Fruit fly (Drosophila melanogaster) whole organism, prepupa: Measurements from ENCODE around the gene Tsp86D.
A peak's percentile ranks its signal among the peaks of the same experiment; 100 is the strongest.

Source experiments
- Blimp-1 ChIP-seq: fragments of 200-800 bp; sonication (Bioruptor generic); optimal IDR thresholded peaks from 3 replicates; lab custom pipeline; 2017; ENCODE audit warnings: missing biosample characterization, missing genetic modification characterization, mild to moderate bottlenecking, moderate library complexity, missing genetic modification reagents
- CG10631 ChIP-seq: fragments of 200-800 bp; sonication (Bioruptor generic); optimal IDR thresholded peaks from 2 replicates; lab custom pipeline; 2016; ENCODE audit warnings: missing biosample characterization, missing genetic modification characterization
- CG11294 ChIP-seq: fragments of 200-800 bp; sonication (Bioruptor generic); IDR thresholded peaks from 2 replicates; pipeline ENCODE4 v1.3.6; 2022; ENCODE audit warnings: missing biosample characterization, missing genetic modification characterization
- CG11762 ChIP-seq: fragments of 200-800 bp; sonication (Bioruptor generic); optimal IDR thresholded peaks from 3 replicates; lab custom pipeline; 2016; ENCODE audit warnings: missing biosample characterization, missing genetic modification characterization; ENCODE audit not compliant: insufficient read depth
- CG15336 ChIP-seq: fragments of 200-800 bp; sonication (Bioruptor generic); IDR thresholded peaks from 2 replicates; pipeline ENCODE4 v1.3.6; 2022; ENCODE audit warnings: missing biosample characterization, missing genetic modification characterization
- CG1621 ChIP-seq: fragments of 200-800 bp; sonication (Bioruptor generic); optimal IDR thresholded peaks from 3 replicates; lab custom pipeline; 2018; ENCODE audit warnings: missing biosample characterization, mild to moderate bottlenecking, missing genetic modification characterization
- CG16779 ChIP-seq: fragments of 200-800 bp; sonication (Bioruptor generic); optimal IDR thresholded peaks from 3 replicates; lab custom pipeline; 2017; ENCODE audit warnings: missing biosample characterization, mild to moderate bottlenecking, missing genetic modification characterization
- CG3032 ChIP-seq: fragments of 200-800 bp; optimal IDR thresholded peaks from 2 replicates; lab custom pipeline; 2019; ENCODE audit warnings: missing biosample characterization, mild to moderate bottlenecking, missing genetic modification characterization, moderate library complexity
- CG31627 ChIP-seq: fragments of 200-800 bp; sonication (Bioruptor generic); optimal IDR thresholded peaks from 3 replicates; lab custom pipeline; 2016; ENCODE audit warnings: missing biosample characterization, missing genetic modification characterization
- CG32006 ChIP-seq: fragments of 200-800 bp; sonication (Bioruptor generic); optimal IDR thresholded peaks from 3 replicates; lab custom pipeline; 2017; ENCODE audit warnings: missing biosample characterization, mild to moderate bottlenecking, missing genetic modification characterization
- CG3919 ChIP-seq: fragments of 200-800 bp; sonication (Bioruptor generic); optimal IDR thresholded peaks from 3 replicates; lab custom pipeline; 2016; ENCODE audit warnings: missing biosample characterization, missing genetic modification characterization
- CG4318 ChIP-seq: fragments of 200-800 bp; sonication (Bioruptor generic); optimal IDR thresholded peaks from 3 replicates; lab custom pipeline; 2017; ENCODE audit warnings: missing biosample characterization, mild to moderate bottlenecking, missing genetic modification characterization
- CG6163 ChIP-seq: fragments of 200-800 bp; sonication (Bioruptor generic); IDR thresholded peaks from 3 replicates; pipeline ENCODE4 v1.3.6; 2022; ENCODE audit warnings: missing biosample characterization, missing genetic modification characterization
- CG6792 ChIP-seq: fragments of 200-800 bp; sonication (Bioruptor generic); optimal IDR thresholded peaks from 3 replicates; lab custom pipeline; 2016; ENCODE audit warnings: missing biosample characterization, missing genetic modification characterization
- CG6808 ChIP-seq: fragments of 200-800 bp; sonication (Bioruptor generic); optimal IDR thresholded peaks from 3 replicates; lab custom pipeline; 2017; ENCODE audit warnings: missing biosample characterization, missing genetic modification characterization, mild to moderate bottlenecking, moderate library complexity, missing genetic modification reagents
- CG7368 ChIP-seq: fragments of 200-800 bp; sonication (Bioruptor generic); optimal IDR thresholded peaks from 3 replicates; lab custom pipeline; 2016; ENCODE audit warnings: missing biosample characterization, missing genetic modification characterization
- CG8119 ChIP-seq: fragments of 200-800 bp; sonication (Bioruptor generic); IDR thresholded peaks from 3 replicates; pipeline ENCODE4 v1.3.6; 2022; ENCODE audit warnings: missing biosample characterization, missing genetic modification characterization
- CG8319 ChIP-seq: fragments of 200-800 bp; sonication (Bioruptor generic); optimal IDR thresholded peaks from 3 replicates; lab custom pipeline; 2016; ENCODE audit warnings: missing biosample characterization, missing genetic modification characterization
- CG8632 ChIP-seq: fragments of 200-800 bp; sonication (Bioruptor generic); optimal IDR thresholded peaks from 3 replicates; lab custom pipeline; 2016; ENCODE audit warnings: missing biosample characterization, missing genetic modification characterization
- CG9139 ChIP-seq: fragments of 200-800 bp; sonication (Bioruptor generic); optimal IDR thresholded peaks from 3 replicates; lab custom pipeline; 2017; ENCODE audit warnings: missing biosample characterization, mild to moderate bottlenecking, missing genetic modification characterization
- Eip75B ChIP-seq: fragments of 200-800 bp; sonication (Bioruptor generic); optimal IDR thresholded peaks from 3 replicates; lab custom pipeline; 2016; ENCODE audit warnings: missing biosample characterization, missing genetic modification characterization
- Eip78C ChIP-seq: fragments of 200-800 bp; sonication (Bioruptor generic); peaks from one replicate; lab custom pipeline; 2016; ENCODE audit warnings: missing biosample characterization, missing genetic modification characterization
- Eip93F ChIP-seq: fragments of 200-800 bp; sonication (Bioruptor generic); optimal IDR thresholded peaks from 2 replicates; lab custom pipeline; 2016; ENCODE audit warnings: missing biosample characterization, mild to moderate bottlenecking, missing genetic modification characterization
- Ets96B ChIP-seq: fragments of 200-800 bp; optimal IDR thresholded peaks from 2 replicates; lab custom pipeline; 2019; ENCODE audit warnings: missing biosample characterization, mild to moderate bottlenecking, missing genetic modification characterization, moderate library complexity
- Hr4 ChIP-seq: fragments of 200-800 bp; sonication (Bioruptor generic); optimal IDR thresholded peaks from 3 replicates; lab custom pipeline; 2016; ENCODE audit warnings: missing biosample characterization, missing genetic modification characterization
- Lpt ChIP-seq: fragments of 200-800 bp; sonication (Bioruptor generic); optimal IDR thresholded peaks from 3 replicates; lab custom pipeline; 2016; ENCODE audit warnings: missing biosample characterization, missing genetic modification characterization
- OdsH ChIP-seq: fragments of 200-800 bp; sonication (Bioruptor generic); optimal IDR thresholded peaks from 3 replicates; lab custom pipeline; 2016; ENCODE audit warnings: missing biosample characterization, missing genetic modification characterization
- Sox102F ChIP-seq: fragments of 200-800 bp; sonication (Bioruptor generic); optimal IDR thresholded peaks from 2 replicates; lab custom pipeline; 2016; ENCODE audit warnings: missing biosample characterization, mild to moderate bottlenecking, missing genetic modification characterization
- Sox14 ChIP-seq: fragments of 200-800 bp; sonication (Bioruptor generic); optimal IDR thresholded peaks from 3 replicates; lab custom pipeline; 2016; ENCODE audit warnings: missing biosample characterization, missing genetic modification characterization
- Sox15 ChIP-seq: fragments of 200-800 bp; sonication (Bioruptor generic); optimal IDR thresholded peaks from 3 replicates; lab custom pipeline; 2016; ENCODE audit warnings: missing biosample characterization, missing genetic modification characterization
- achi ChIP-seq: fragments of 200-800 bp; sonication (Bioruptor generic); optimal IDR thresholded peaks from 3 replicates; lab custom pipeline; 2016; ENCODE audit warnings: missing biosample characterization, missing genetic modification characterization
- acj6 ChIP-seq: fragments of 200-800 bp; sonication (Bioruptor generic); optimal IDR thresholded peaks from 3 replicates; lab custom pipeline; 2016; ENCODE audit warnings: missing biosample characterization, missing genetic modification characterization
- cyc ChIP-seq: fragments of 200-800 bp; sonication (Bioruptor generic); optimal IDR thresholded peaks from 3 replicates; lab custom pipeline; 2016; ENCODE audit warnings: missing biosample characterization, missing genetic modification characterization
- dac ChIP-seq: fragments of 200-800 bp; sonication (Bioruptor generic); optimal IDR thresholded peaks from 2 replicates; lab custom pipeline; 2017; ENCODE audit warnings: missing biosample characterization, mild to moderate bottlenecking, missing genetic modification characterization
- dsx ChIP-seq: fragments of 200-800 bp; optimal IDR thresholded peaks from 3 replicates; lab custom pipeline; 2019; ENCODE audit warnings: missing biosample characterization, mild to moderate bottlenecking, missing genetic modification characterization, moderate library complexity; ENCODE audit not compliant: poor library complexity, severe bottlenecking
- eg ChIP-seq: fragments of 200-800 bp; sonication (Bioruptor generic); IDR thresholded peaks from 3 replicates; pipeline ENCODE4 v1.3.6; 2022; ENCODE audit warnings: missing biosample characterization, missing genetic modification characterization
- esn ChIP-seq: fragments of 200-800 bp; sonication (Bioruptor generic); optimal IDR thresholded peaks from 2 replicates; lab custom pipeline; 2016; ENCODE audit warnings: missing biosample characterization, mild to moderate bottlenecking, missing genetic modification characterization, moderate library complexity
- fd59A ChIP-seq: fragments of 200-800 bp; sonication (Bioruptor generic); optimal IDR thresholded peaks from 2 replicates; lab custom pipeline; 2017; ENCODE audit warnings: missing biosample characterization, mild to moderate bottlenecking, missing genetic modification characterization, missing genetic modification reagents
- fkh ChIP-seq: fragments of 200-800 bp; sonication (Bioruptor generic); optimal IDR thresholded peaks from 3 replicates; lab custom pipeline; 2017; ENCODE audit warnings: missing biosample characterization, mild to moderate bottlenecking, missing genetic modification characterization, moderate library complexity
- lz ChIP-seq: fragments of 200-800 bp; sonication (Bioruptor generic); optimal IDR thresholded peaks from 3 replicates; lab custom pipeline; 2016; ENCODE audit warnings: missing biosample characterization, missing genetic modification characterization
- net ChIP-seq: fragments of 200-800 bp; sonication (Bioruptor generic); optimal IDR thresholded peaks from 3 replicates; lab custom pipeline; 2016; ENCODE audit warnings: missing biosample characterization, missing genetic modification characterization
- pdm3 ChIP-seq: fragments of 200-800 bp; sonication (Bioruptor generic); optimal IDR thresholded peaks from 3 replicates; lab custom pipeline; 2016; ENCODE audit warnings: missing biosample characterization, missing genetic modification characterization
- salr ChIP-seq, 2 experiments: fragments of 200-800 bp; sonication (Bioruptor generic); optimal IDR thresholded peaks; 3 replicates each; lab custom pipeline; 2016 to 2018; ENCODE audit warnings: missing biosample characterization in 2 of 2, missing genetic modification characterization in 2 of 2, mild to moderate bottlenecking in 1 of 2
- ss ChIP-seq, 2 experiments: fragments of 200-800 bp; sonication (Bioruptor generic); optimal IDR thresholded peaks; 2 replicates in 1 of 2; 3 replicates in 1 of 2; lab custom pipeline; 2017 to 2018; ENCODE audit warnings: mild to moderate bottlenecking in 2 of 2, missing biosample characterization in 2 of 2, missing genetic modification characterization in 2 of 2, moderate library complexity in 1 of 2
- svp ChIP-seq: fragments of 200-800 bp; sonication (Bioruptor generic); peaks from one replicate; lab custom pipeline; 2016; ENCODE audit warnings: missing biosample characterization, missing genetic modification characterization
- topi ChIP-seq: fragments of 200-800 bp; sonication (Bioruptor generic); optimal IDR thresholded peaks from 3 replicates; lab custom pipeline; 2016; ENCODE audit warnings: missing biosample characterization, missing genetic modification characterization

Gene Tsp86D

DNA sequence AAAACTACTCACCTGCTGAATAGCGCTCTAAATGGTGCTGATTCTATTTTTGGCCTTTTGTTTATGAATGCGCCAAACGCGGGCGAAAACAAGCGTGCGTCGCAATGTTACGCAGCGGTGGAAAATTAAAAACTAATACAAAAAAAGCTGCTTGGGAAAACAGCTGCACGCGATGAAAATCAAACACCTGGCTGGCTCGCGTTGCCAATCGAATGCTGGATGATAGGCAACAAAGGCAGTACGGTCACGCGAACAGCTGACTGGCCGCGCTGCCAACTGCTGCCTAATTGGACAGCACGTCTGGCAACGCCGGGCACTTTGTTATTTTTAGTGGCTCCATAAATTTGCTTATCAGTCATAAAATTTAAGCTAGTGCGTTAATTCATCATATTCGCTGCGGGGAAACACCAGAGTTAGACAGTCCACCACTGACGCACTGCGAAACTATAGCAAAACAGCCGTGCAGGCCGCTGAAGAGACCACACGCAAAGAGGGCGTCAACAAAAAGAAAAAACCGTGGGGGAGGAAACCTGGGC, at the start of gene Tsp86D, which contains the start of gene SelR:
Gene Tsp86D (plus strand): TSS at position 282 of the 536 bp plus-strand sequence.
Gene SelR (minus strand): TSS at position 216 of the 536 bp plus-strand sequence.
- TF ChIP-seq fkh (GFP tag; lab: Kevin White, UChicago) (peak; percentile 63), net (peak; percentile 31), ss (GFP tag; optimal IDR thresholded peaks at IDR 0.05; lab: Kevin White, UChicago) (peak in 1 of 2 experiments; percentile 14), CG15336 (GFP tag; lab: Robert Waterston, UW) (peak; percentile 9; the same call in 1 of the 2 replicates), CG8319 (GFP tag; lab: Kevin White, UChicago) (no peak), CG8119 (GFP tag; lab: Robert Waterston, UW) (no peak), esn (GFP tag; lab: Kevin White, UChicago) (peak; percentile 10), eg (GFP tag; lab: Robert Waterston, UW) (0 out of 3 replicates have a peak, but pooled peaks have one; percentile 6), Sox14 (GFP tag; lab: Kevin White, UChicago) (peak; percentile 58)

DNA sequence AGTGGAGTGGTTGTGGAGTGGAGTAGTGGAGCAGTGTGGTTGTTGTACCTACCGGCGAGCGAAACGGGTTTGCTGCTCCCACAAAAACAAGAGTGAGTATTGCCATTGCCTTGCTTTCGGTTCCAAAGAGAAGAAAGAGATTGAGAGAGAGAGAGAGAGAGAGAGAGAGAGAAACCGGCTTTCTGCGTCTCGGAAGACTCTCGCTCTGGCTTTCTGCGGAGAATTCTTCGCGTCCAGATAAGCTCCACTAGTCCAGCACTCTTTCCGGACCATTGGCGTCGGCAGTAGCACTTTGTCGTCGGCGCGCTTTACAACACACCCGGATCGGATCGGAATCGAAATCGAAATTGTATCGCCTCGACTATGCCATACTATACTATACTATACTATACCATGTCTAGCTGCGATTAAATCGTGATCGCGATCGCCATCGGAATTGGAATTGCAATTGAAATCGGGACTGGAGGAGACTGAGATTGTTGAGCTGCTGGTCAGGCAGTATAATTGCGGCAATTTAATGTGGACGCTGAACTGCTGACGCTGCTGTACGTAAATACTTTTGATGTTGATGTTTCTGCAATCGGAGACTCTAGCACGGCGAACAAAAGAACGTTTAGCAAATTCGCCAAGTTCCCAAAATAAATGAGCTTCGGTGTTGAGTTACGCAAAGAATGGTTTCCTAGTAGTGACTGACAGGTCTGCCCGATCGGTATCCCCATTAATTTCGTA, 41.5 kb upstream of the Tsp86D start, which contains the start of gene Cad86C:
Gene Cad86C (plus strand): TSS at position 284 of the 729 bp plus-strand sequence.
- TF ChIP-seq esn (GFP tag; lab: Kevin White, UChicago), result peak; percentile 15
- no peak for TF ChIP-seq Hr4 (GFP tag; lab: Kevin White, UChicago)
- peak; percentile 47 for TF ChIP-seq CG6808 (GFP tag; lab: Kevin White, UChicago)
- no peak for TF ChIP-seq CG11294 (GFP tag; lab: Robert Waterston, UW)
- peak; percentile 33 for TF ChIP-seq topi
- no peak for TF ChIP-seq CG8319 (GFP tag; lab: Kevin White, UChicago)
- no peak for TF ChIP-seq CG31627 (GFP tag; lab: Kevin White, UChicago)
- peak; percentile 56; the same call in 2 of the 3 replicates for TF ChIP-seq CG6163 (GFP tag; lab: Robert Waterston, UW)
- TF ChIP-seq eg (GFP tag; lab: Robert Waterston, UW), result peak; percentile 35; the same call in 2 of the 3 replicates
- peak; percentile 57 to 77 for TF ChIP-seq ss (GFP tag; optimal IDR thresholded peaks at IDR 0.05; lab: Kevin White, UChicago)
- no peak for TF ChIP-seq dac (GFP tag; lab: Kevin White, UChicago)
- no peak for TF ChIP-seq CG11762 (GFP tag; lab: Kevin White, UChicago)
- TF ChIP-seq CG8632 (GFP tag; lab: Kevin White, UChicago), result no peak
- TF ChIP-seq svp, result no peak
- TF ChIP-seq lz (GFP tag; lab: Kevin White, UChicago), result no peak
- TF ChIP-seq CG6792 (GFP tag; lab: Kevin White, UChicago), result no peak
- peak; percentile 12 for TF ChIP-seq fkh (GFP tag; lab: Kevin White, UChicago)
- TF ChIP-seq Sox102F (GFP tag; lab: Kevin White, UChicago), result peak; percentile 47
- TF ChIP-seq CG4318 (GFP tag; lab: Kevin White, UChicago), result no peak
- TF ChIP-seq Eip78C, result peak; percentile 85
- TF ChIP-seq OdsH, result no peak
- peak; percentile 65; the same call in 2 of the 3 replicates for TF ChIP-seq CG8119 (GFP tag; lab: Robert Waterston, UW)
- TF ChIP-seq CG10631, result no peak
- TF ChIP-seq pdm3 (GFP tag; lab: Kevin White, UChicago), result no peak
- no peak for TF ChIP-seq CG7368 (GFP tag; lab: Kevin White, UChicago)
- TF ChIP-seq achi (GFP tag; lab: Kevin White, UChicago), result no peak
- no peak for TF ChIP-seq salr (GFP tag; optimal IDR thresholded peaks at IDR 0.05; lab: Kevin White, UChicago)
- no peak for TF ChIP-seq Eip75B (GFP tag; lab: Kevin White, UChicago)
- TF ChIP-seq Ets96B, result no peak
- TF ChIP-seq CG3032, result no peak
- no peak for TF ChIP-seq Blimp-1 (GFP tag; lab: Kevin White, UChicago)
- peak; percentile 72 for TF ChIP-seq dsx (GFP tag; lab: Kevin White, UChicago)
- TF ChIP-seq CG9139 (GFP tag; lab: Kevin White, UChicago), result peak; percentile 78
- peak; percentile 39 for TF ChIP-seq CG16779 (tag; lab: Kevin White, UChicago)
- no peak for TF ChIP-seq CG32006 (GFP tag; lab: Kevin White, UChicago)
- TF ChIP-seq acj6 (GFP tag; lab: Kevin White, UChicago), result no peak
- no peak for TF ChIP-seq Eip93F (GFP tag; lab: Kevin White, UChicago)
- TF ChIP-seq CG1621, result peak; percentile 63
- TF ChIP-seq net, result no peak
- TF ChIP-seq cyc (GFP tag; lab: Kevin White, UChicago), result no peak
- TF ChIP-seq CG3919 (GFP tag; lab: Kevin White, UChicago), result peak; percentile 52
- TF ChIP-seq fd59A (GFP tag; lab: Kevin White, UChicago), result no peak
- TF ChIP-seq Sox15, result no peak
- TF ChIP-seq Lpt, result peak; percentile 48
